Worm (Caenorhabditis elegans) whole organism, young adult: Measurements from ENCODE around the gene T04A8.7.
A peak's percentile ranks its signal among the peaks of the same experiment; 100 is the strongest.

Experiments used
- B0261.1 ChIP-seq: sonication (generic microtip); optimal IDR thresholded peaks from 2 replicates; lab custom pipeline; 2016; ENCODE audit warnings: mild to moderate bottlenecking, missing genetic modification characterization, moderate library complexity, missing compliant biosample characterization
- B0336.3 ChIP-seq: fragments of 200-800 bp; sonication (Bioruptor generic); IDR thresholded peaks from 2 replicates; pipeline ENCODE4 v1.3.6; 2022; ENCODE audit warnings: missing genetic modification characterization, missing compliant biosample characterization
- C06A6.2 ChIP-seq: fragments of 200-800 bp; sonication (Bioruptor generic); conservative IDR thresholded peaks from 2 replicates; pipeline ENCODE4 v1.3.6; 2022; ENCODE audit warnings: missing genetic modification characterization, missing compliant biosample characterization
- C17E4.6 ChIP-seq: fragments of 200-800 bp; sonication (Bioruptor generic); IDR thresholded peaks from 2 replicates; pipeline ENCODE4 v1.3.6; 2022; ENCODE audit warnings: missing genetic modification reagents, missing genetic modification characterization, missing compliant biosample characterization
- F22D6.2 ChIP-seq: sonication (generic microtip); optimal IDR thresholded peaks from 2 replicates; lab custom pipeline; 2016; ENCODE audit warnings: mild to moderate bottlenecking, missing genetic modification characterization, missing compliant biosample characterization
- F39B2.1 ChIP-seq: fragments of 200-800 bp; sonication (Bioruptor generic); IDR thresholded peaks from 2 replicates; pipeline ENCODE4 v1.3.6; 2022; ENCODE audit warnings: missing genetic modification reagents, missing genetic modification characterization, missing compliant biosample characterization
- F57C9.4 ChIP-seq: sonication (generic microtip); optimal IDR thresholded peaks from 2 replicates; lab custom pipeline; 2017; ENCODE audit warnings: mild to moderate bottlenecking, missing genetic modification characterization, missing compliant biosample characterization
- Y79H2A.3 ChIP-seq: fragments of 200-800 bp; sonication (Bioruptor generic); conservative IDR thresholded peaks from 2 replicates; pipeline ENCODE4 v1.3.6; 2022; ENCODE audit warnings: missing genetic modification reagents, missing genetic modification characterization, missing compliant biosample characterization
- ZK185.1 ChIP-seq: sonication (generic microtip); optimal IDR thresholded peaks from 2 replicates; lab custom pipeline; 2016; ENCODE audit warnings: mild to moderate bottlenecking, missing genetic modification characterization, missing compliant biosample characterization; ENCODE audit not compliant: poor library complexity, severe bottlenecking
- aptf-2 ChIP-seq: fragments of 200-800 bp; sonication (Bioruptor generic); conservative IDR thresholded peaks from 2 replicates; pipeline ENCODE4 v1.3.6; 2022; ENCODE audit warnings: missing genetic modification reagents, missing genetic modification characterization, missing compliant biosample characterization
- atf-7 ChIP-seq: sonication (generic microtip); optimal IDR thresholded peaks from 2 replicates; lab custom pipeline; 2017; ENCODE audit warnings: mild to moderate bottlenecking, missing genetic modification characterization, missing compliant biosample characterization
- bed-1 ChIP-seq: fragments of 200-800 bp; sonication (Bioruptor generic); IDR thresholded peaks from 2 replicates; pipeline ENCODE4 v1.3.6; 2022; ENCODE audit warnings: missing genetic modification reagents, missing genetic modification characterization, missing compliant biosample characterization
- bed-2 ChIP-seq: fragments of 200-800 bp; sonication (Bioruptor generic); IDR thresholded peaks from 2 replicates; pipeline ENCODE4 v1.3.6; 2022; ENCODE audit warnings: missing genetic modification reagents, missing genetic modification characterization, missing compliant biosample characterization
- ccch-3 ChIP-seq: fragments of 200-800 bp; sonication (Bioruptor generic); optimal IDR thresholded peaks from 2 replicates; lab custom pipeline; 2018; ENCODE audit warnings: mild to moderate bottlenecking, missing genetic modification characterization, missing compliant biosample characterization
- cebp-1 ChIP-seq, 2 experiments: fragments of 200-800 bp in 1 of 2; sonication (Bioruptor generic) in 1 of 2; sonication (generic microtip) in 1 of 2; IDR thresholded peaks in 1 of 2; optimal IDR thresholded peaks in 1 of 2; 2 replicates each; pipeline versions ENCODE4 v1.3.6 to Lab custom; 2017 to 2022; ENCODE audit warnings: missing compliant biosample characterization in 2 of 2, missing genetic modification characterization in 2 of 2, mild to moderate bottlenecking in 1 of 2, missing genetic modification reagents in 1 of 2, moderate library complexity in 1 of 2
- cebp-2 ChIP-seq: fragments of 200-800 bp; sonication (Bioruptor generic); IDR thresholded peaks from 2 replicates; pipeline ENCODE4 v1.3.6; 2022; ENCODE audit warnings: missing genetic modification characterization, missing compliant biosample characterization
- ceh-58 ChIP-seq: fragments of 200-800 bp; sonication (Bioruptor generic); IDR thresholded peaks from 2 replicates; pipeline ENCODE4 v1.3.6; 2022; ENCODE audit warnings: missing genetic modification characterization, missing compliant biosample characterization
- chd-7 ChIP-seq: sonication (generic microtip); optimal IDR thresholded peaks from 2 replicates; lab custom pipeline; 2016; ENCODE audit warnings: mild to moderate bottlenecking, missing genetic modification characterization, moderate library complexity, missing compliant biosample characterization
- die-1 ChIP-seq: sonication (generic microtip); optimal IDR thresholded peaks from 2 replicates; lab custom pipeline; 2016; ENCODE audit warnings: missing genotype, mild to moderate bottlenecking, missing genetic modification characterization, missing compliant biosample characterization
- dox-1 ChIP-seq: fragments of 200-800 bp; sonication (Bioruptor generic); IDR thresholded peaks from 2 replicates; pipeline ENCODE4 v1.3.6; 2022; ENCODE audit warnings: missing genetic modification reagents, missing genetic modification characterization, missing compliant biosample characterization
- dpff-1 ChIP-seq: sonication (generic microtip); optimal IDR thresholded peaks from 2 replicates; lab custom pipeline; 2017; ENCODE audit warnings: mild to moderate bottlenecking, missing genetic modification characterization, missing compliant biosample characterization
- efl-1 ChIP-seq: fragments of 150-350 bp; optimal IDR thresholded peaks from 2 replicates; lab custom pipeline; 2014; ENCODE audit warnings: missing biosample characterization, missing genetic modification reagents, missing genetic modification characterization
- egl-18 ChIP-seq: fragments of 200-800 bp; sonication (Bioruptor generic); IDR thresholded peaks from 2 replicates; pipeline ENCODE4 v1.3.6; 2022; ENCODE audit warnings: missing genetic modification reagents, missing genetic modification characterization, missing compliant biosample characterization
- egrh-3 ChIP-seq: fragments of 200-800 bp; sonication (Bioruptor generic); IDR thresholded peaks from 2 replicates; pipeline ENCODE4 v1.3.6; 2022; ENCODE audit warnings: missing genetic modification reagents, missing genetic modification characterization, missing compliant biosample characterization
- hlh-12 ChIP-seq: sonication (generic microtip); optimal IDR thresholded peaks from 2 replicates; lab custom pipeline; 2016; ENCODE audit warnings: missing genetic modification characterization, missing compliant biosample characterization
- hlh-26 ChIP-seq: fragments of 200-800 bp; sonication (Bioruptor generic); conservative IDR thresholded peaks from 2 replicates; pipeline ENCODE4 v1.3.6; 2022; ENCODE audit warnings: missing genetic modification reagents, missing genetic modification characterization, missing compliant biosample characterization
- hmg-1.2 ChIP-seq: fragments of 200-800 bp; sonication (Bioruptor generic); IDR thresholded peaks from 2 replicates; pipeline ENCODE4 v1.3.6; 2022; ENCODE audit warnings: missing genetic modification reagents, missing genetic modification characterization, missing compliant biosample characterization
- hsf-1 ChIP-seq: fragments of 200-800 bp; sonication (Bioruptor generic); IDR thresholded peaks from 2 replicates; pipeline ENCODE4 v1.3.6; 2022; ENCODE audit warnings: missing genetic modification reagents, missing genetic modification characterization, missing compliant biosample characterization
- let-607 ChIP-seq, 2 experiments: fragments of 200-800 bp in 1 of 2; sonication (Bioruptor generic) in 1 of 2; sonication (generic microtip) in 1 of 2; optimal IDR thresholded peaks; 2 replicates each; lab custom pipeline; 2016 to 2018; ENCODE audit warnings: mild to moderate bottlenecking in 2 of 2, missing compliant biosample characterization in 2 of 2, missing genetic modification characterization in 2 of 2, moderate library complexity in 2 of 2, missing genotype in 1 of 2
- lsl-1 ChIP-seq: fragments of 200-800 bp; sonication (Bioruptor generic); optimal IDR thresholded peaks from 2 replicates; lab custom pipeline; 2018; ENCODE audit warnings: mild to moderate bottlenecking, missing genetic modification characterization, moderate library complexity, missing compliant biosample characterization
- mcd-1 ChIP-seq: fragments of 200-800 bp; sonication (Bioruptor generic); IDR thresholded peaks from 2 replicates; pipeline ENCODE4 v1.3.6; 2022; ENCODE audit warnings: missing genetic modification reagents, missing genetic modification characterization, missing compliant biosample characterization
- mel-28 ChIP-seq: sonication (generic microtip); optimal IDR thresholded peaks from 2 replicates; lab custom pipeline; 2016; ENCODE audit warnings: borderline replicate concordance, mild to moderate bottlenecking, missing genetic modification characterization, missing compliant biosample characterization
- mes-4 ChIP-seq: sonication (generic microtip); optimal IDR thresholded peaks from 2 replicates; lab custom pipeline; 2016; ENCODE audit warnings: missing genotype, missing genetic modification characterization, missing compliant biosample characterization
- nfya-2 ChIP-seq: fragments of 200-800 bp; sonication (Bioruptor generic); IDR thresholded peaks from 2 replicates; pipeline ENCODE4 v1.3.6; 2022; ENCODE audit warnings: missing genetic modification reagents, missing genetic modification characterization, missing compliant biosample characterization
- nhr-120 ChIP-seq: fragments of 200-800 bp; sonication (Bioruptor generic); IDR thresholded peaks from 2 replicates; pipeline ENCODE4 v1.3.6; 2022; ENCODE audit warnings: missing genetic modification characterization, missing compliant biosample characterization
- nhr-90 ChIP-seq: sonication (generic microtip); optimal IDR thresholded peaks from 2 replicates; lab custom pipeline; 2016; ENCODE audit warnings: missing genotype, mild to moderate bottlenecking, missing genetic modification characterization, missing compliant biosample characterization
- rec-8 ChIP-seq, 2 experiments: sonication (generic microtip); optimal IDR thresholded peaks; 2 replicates each; lab custom pipeline; 2016; ENCODE audit warnings: mild to moderate bottlenecking in 2 of 2, missing genetic modification characterization in 2 of 2, missing genetic modification reagents in 2 of 2, missing genotype in 2 of 2, missing biosample characterization in 1 of 2, missing compliant biosample characterization in 1 of 2, moderate library complexity in 1 of 2
- snpc-1.3 ChIP-seq: sonication (generic microtip); optimal IDR thresholded peaks from 2 replicates; lab custom pipeline; 2017; ENCODE audit warnings: missing genetic modification characterization, mild to moderate bottlenecking, missing compliant biosample characterization, antibody characterized with exemption, moderate library complexity, missing genotype, missing genetic modification reagents; ENCODE audit not compliant: insufficient read depth
- snpc-3.4 ChIP-seq: sonication (generic microtip); optimal IDR thresholded peaks from 2 replicates; lab custom pipeline; 2017; ENCODE audit warnings: missing genetic modification characterization, mild to moderate bottlenecking, missing compliant biosample characterization, antibody characterized with exemption, moderate library complexity, missing genotype, missing genetic modification reagents
- snpc-4 ChIP-seq, 5 experiments: fragments of 150-350 bp in 1 of 5; sonication (generic microtip) in 4 of 5; optimal IDR thresholded peaks; 2 replicates each; lab custom pipeline; 2014 to 2018; ENCODE audit warnings: missing genetic modification characterization in 5 of 5, missing biosample characterization in 3 of 5, antibody characterized with exemption in 2 of 5, mild to moderate bottlenecking in 2 of 5, missing compliant biosample characterization in 2 of 5, missing genotype in 2 of 5, moderate library complexity in 2 of 5, missing genetic modification reagents in 1 of 5
- unc-130 ChIP-seq: sonication (generic microtip); optimal IDR thresholded peaks from 2 replicates; lab custom pipeline; 2016; ENCODE audit warnings: missing genetic modification reagents, missing genetic modification characterization, missing compliant biosample characterization
- unc-62 ChIP-seq: fragments of 150-350 bp; optimal IDR thresholded peaks from 2 replicates; lab custom pipeline; 2014; ENCODE audit warnings: missing biosample characterization, missing genetic modification reagents, missing genetic modification characterization
- ztf-22 ChIP-seq: fragments of 200-800 bp; sonication (Bioruptor generic); optimal IDR thresholded peaks from 2 replicates; lab custom pipeline; 2018; ENCODE audit warnings: mild to moderate bottlenecking, missing genetic modification characterization, moderate library complexity, missing compliant biosample characterization
- ztf-28 ChIP-seq: fragments of 200-800 bp; sonication (Bioruptor generic); IDR thresholded peaks from 2 replicates; pipeline ENCODE4 v1.3.6; 2022; ENCODE audit warnings: missing genetic modification reagents, missing genetic modification characterization, missing compliant biosample characterization
- ztf-3 ChIP-seq: fragments of 200-800 bp; sonication (Bioruptor generic); optimal IDR thresholded peaks from 2 replicates; lab custom pipeline; 2018; ENCODE audit warnings: mild to moderate bottlenecking, missing genetic modification characterization, missing compliant biosample characterization
- ztf-6 ChIP-seq: fragments of 200-800 bp; sonication (Bioruptor generic); IDR thresholded peaks from 2 replicates; pipeline ENCODE4 v1.3.6; 2022; ENCODE audit warnings: missing genetic modification reagents, missing genetic modification characterization, missing compliant biosample characterization

Gene T04A8.7

ce11 chrIII:4689595-4689994 is 5.6 kb upstream of the T04A8.7 start (continued):
- TF ChIP-seq ZK185.1 (tag; lab: Kevin White, UChicago) = peak; percentile 85
- no peak for TF ChIP-seq aptf-2 (GFP tag; lab: Robert Waterston, UW)
- 0 out of 2 replicates have a peak, but pooled peaks have one; percentile 7 for TF ChIP-seq F39B2.1 (GFP tag; lab: Robert Waterston, UW)
- peak; percentile 67 for TF ChIP-seq lsl-1 (GFP tag; lab: Kevin White, UChicago)
- no peak for TF ChIP-seq bed-2 (GFP tag; lab: Robert Waterston, UW)
- TF ChIP-seq Y79H2A.3 (GFP tag; lab: Robert Waterston, UW) = 0 out of 2 replicates have a peak, but pooled peaks have one; percentile 44
- peak; percentile 90 for TF ChIP-seq chd-7
- peak; percentile 36 for TF ChIP-seq ztf-3 (GFP tag; lab: Kevin White, UChicago)
- no peak for TF ChIP-seq mel-28
- peak; percentile 92 for TF ChIP-seq snpc-1.3
- peak; percentile 59; the same call in 1 of the 2 replicates for TF ChIP-seq hsf-1 (GFP tag; lab: Robert Waterston, UW)
- peak; percentile 91 for TF ChIP-seq snpc-3.4 (tag; lab: Kevin White, UChicago)
- TF ChIP-seq C06A6.2 (GFP tag; lab: Robert Waterston, UW) = no peak
- TF ChIP-seq ztf-6 (GFP tag; lab: Robert Waterston, UW) = no peak
- TF ChIP-seq ztf-28 = peak; percentile 91
- peak; percentile 88 for TF ChIP-seq hlh-12 (tag; lab: Kevin White, UChicago)
- TF ChIP-seq egrh-3 (GFP tag; lab: Robert Waterston, UW) = peak; percentile 28; the same call in 1 of the 2 replicates
- peak; percentile 96 for TF ChIP-seq cebp-2 (GFP tag; lab: Robert Waterston, UW)
- TF ChIP-seq dox-1 (GFP tag; lab: Robert Waterston, UW) = peak; percentile 87
- TF ChIP-seq unc-62 (GFP tag; lab: Kevin White, UChicago) = peak; percentile 26
- TF ChIP-seq rec-8 (tag; optimal IDR thresholded peaks at IDR 0.05; lab: Kevin White, UChicago) = peak; percentile 78 to 96
- TF ChIP-seq unc-130 (GFP tag; lab: Kevin White, UChicago) = peak; percentile 76
- peak; percentile 91 for TF ChIP-seq mes-4
- peak; percentile 53 for TF ChIP-seq ztf-22 (GFP tag; lab: Kevin White, UChicago)
- TF ChIP-seq ceh-58 (GFP tag; lab: Robert Waterston, UW) = 0 out of 2 replicates have a peak, but pooled peaks have one; percentile 58
- no peak for TF ChIP-seq hlh-26 (GFP tag; lab: Robert Waterston, UW)
- TF ChIP-seq B0336.3 (GFP tag; lab: Robert Waterston, UW) = peak; percentile 71
- peak; percentile 69 for TF ChIP-seq atf-7 (tag; lab: Kevin White, UChicago)
- TF ChIP-seq snpc-4 (GFP tag; optimal IDR thresholded peaks at IDR 0.05; lab: Kevin White, UChicago) = peak; percentile 78
- peak in 3 of 4 experiments; percentile 2 to 66 (median 42) for TF ChIP-seq snpc-4 (tag; optimal IDR thresholded peaks at IDR 0.05; lab: Kevin White, UChicago)
- TF ChIP-seq dpff-1 (tag; lab: Kevin White, UChicago) = no peak
- 0 out of 2 replicates have a peak, but pooled peaks have one; percentile 34 for TF ChIP-seq egl-18 (GFP tag; lab: Robert Waterston, UW)
- no peak for TF ChIP-seq nfya-2 (GFP tag; lab: Robert Waterston, UW)
- peak; percentile 50; the same call in 1 of the 2 replicates for TF ChIP-seq cebp-1 (GFP tag; IDR thresholded peaks at IDR 0.05; lab: Robert Waterston, UW)
- no peak for TF ChIP-seq cebp-1 (tag; optimal IDR thresholded peaks at IDR 0.05; lab: Kevin White, UChicago)
- peak; percentile 94 for TF ChIP-seq B0261.1 (tag; lab: Kevin White, UChicago)
- TF ChIP-seq efl-1 (GFP tag; lab: Kevin White, UChicago) = peak; percentile 40
- peak; percentile 85 for TF ChIP-seq ccch-3 (GFP tag; lab: Kevin White, UChicago)
- peak; percentile 64 for TF ChIP-seq F57C9.4 (tag; lab: Kevin White, UChicago)
- no peak for TF ChIP-seq mcd-1 (GFP tag; lab: Robert Waterston, UW)
- TF ChIP-seq F22D6.2 (tag; lab: Kevin White, UChicago) = peak; percentile 26
- TF ChIP-seq bed-1 (GFP tag; lab: Robert Waterston, UW) = no peak
- peak; percentile 95 for TF ChIP-seq die-1
- peak; percentile 33 to 64 for TF ChIP-seq let-607 (tag; optimal IDR thresholded peaks at IDR 0.05; lab: Kevin White, UChicago)
- TF ChIP-seq hmg-1.2 (GFP tag; lab: Robert Waterston, UW) = peak; percentile 71
- TF ChIP-seq nhr-120 (GFP tag; lab: Robert Waterston, UW) = 0 out of 2 replicates have a peak, but pooled peaks have one; percentile 55
- no peak for TF ChIP-seq C17E4.6 (GFP tag; lab: Robert Waterston, UW)
- peak; percentile 98 for TF ChIP-seq nhr-90 (tag; lab: Kevin White, UChicago)
